Worm (Caenorhabditis elegans): Measurements from ENCODE around the gene drr-2.

DNA sequence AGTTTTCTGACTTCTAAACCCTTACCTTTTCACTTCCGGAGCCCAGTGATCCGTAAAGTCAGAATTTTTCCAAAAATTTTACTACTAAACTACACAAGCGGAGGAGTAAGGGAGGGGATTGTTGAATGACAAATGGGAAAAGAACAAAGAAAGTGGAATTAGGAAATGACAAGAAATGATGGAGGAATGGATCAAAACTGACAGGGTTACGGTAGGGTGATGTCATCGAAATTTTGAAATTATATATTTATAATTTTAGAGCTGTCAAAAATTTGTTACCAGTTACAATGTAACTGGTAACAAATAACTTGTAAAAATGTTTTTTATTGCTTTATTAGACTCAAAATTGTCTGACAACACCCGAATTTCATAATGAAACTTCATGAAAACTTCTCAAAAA, 23.0 kb upstream of the drr-2 start:
- TF ChIP-seq him-1 (tag; optimal IDR thresholded peaks at IDR 0.05) (no peak), attf-3 (GFP tag; conservative IDR thresholded peaks at IDR 0.05) (no peak), unc-62 (GFP tag; optimal IDR thresholded peaks at IDR 0.05) (no peak), F33H1.4 (GFP tag; IDR thresholded peaks at IDR 0.05) (no peak), xnd-1 (tag; optimal IDR thresholded peaks at IDR 0.05) (no peak), pha-4 (tag; optimal IDR thresholded peaks at IDR 0.05) (no peak), tbp1 (GFP tag; optimal IDR thresholded peaks at IDR 0.05) (no peak), nfya-1 (tag; optimal IDR thresholded peaks at IDR 0.05; ENCODE audit: borderline replicate concordance, insufficient read depth) (no peak), mxl-1 (tag; optimal IDR thresholded peaks at IDR 0.05) (no peak), K11D2.4 (GFP tag; IDR thresholded peaks at IDR 0.05) (no peak), lin-40 (tag; optimal IDR thresholded peaks at IDR 0.05) (no peak), Y56A3A.18 (GFP tag; IDR thresholded peaks at IDR 0.05) (no peak), lin-35 (GFP tag; optimal IDR thresholded peaks at IDR 0.05) (no peak)
